Fruit fly (Drosophila melanogaster) whole organism, adult: ENCODE measurements around the gene Ucp4A.
A peak's percentile ranks its signal among the peaks of the same experiment; 100 is the strongest.

Experiments
- CG11617 ChIP-seq: fragments of 200-800 bp; sonication (Bioruptor generic); optimal IDR thresholded peaks from 2 replicates; lab custom pipeline; 2017; ENCODE audit warnings: mild to moderate bottlenecking, missing biosample characterization, missing genetic modification reagents, missing genetic modification characterization
- CG12768 ChIP-seq: fragments of 200-800 bp; sonication (Bioruptor generic); optimal IDR thresholded peaks from 2 replicates; lab custom pipeline; 2017; ENCODE audit warnings: missing biosample characterization, missing genetic modification characterization, mild to moderate bottlenecking, moderate library complexity, missing genetic modification reagents
- CG14711 ChIP-seq: fragments of 200-800 bp; sonication (Bioruptor generic); optimal IDR thresholded peaks from 2 replicates; lab custom pipeline; 2018; ENCODE audit warnings: missing biosample characterization, mild to moderate bottlenecking, missing genetic modification characterization, moderate library complexity
- CG1620 ChIP-seq: fragments of 200-800 bp; sonication (Bioruptor generic); optimal IDR thresholded peaks from 2 replicates; lab custom pipeline; 2016; ENCODE audit warnings: missing biosample characterization, missing genetic modification characterization
- CG33017 ChIP-seq: fragments of 200-800 bp; sonication (Bioruptor generic); optimal IDR thresholded peaks from 2 replicates; lab custom pipeline; 2018; ENCODE audit warnings: missing biosample characterization, mild to moderate bottlenecking, missing genetic modification characterization, moderate library complexity
- CG5204 ChIP-seq: fragments of 200-800 bp; sonication (Bioruptor generic); optimal IDR thresholded peaks from 2 replicates; lab custom pipeline; 2016; ENCODE audit warnings: missing biosample characterization, missing genetic modification characterization
- CG7045 ChIP-seq: fragments of 200-800 bp; sonication (Bioruptor generic); optimal IDR thresholded peaks from 2 replicates; lab custom pipeline; 2017; ENCODE audit warnings: missing biosample characterization, mild to moderate bottlenecking, missing genetic modification characterization
- CG7101 ChIP-seq: fragments of 200-800 bp; sonication (Bioruptor generic); optimal IDR thresholded peaks from 2 replicates; lab custom pipeline; 2018; ENCODE audit warnings: missing biosample characterization, mild to moderate bottlenecking, missing genetic modification characterization, moderate library complexity
- Clk ChIP-seq: fragments of 200-800 bp; sonication (Bioruptor generic); optimal IDR thresholded peaks from 2 replicates; lab custom pipeline; 2017; ENCODE audit warnings: missing biosample characterization, missing genetic modification characterization
- Crg-1 ChIP-seq: fragments of 200-800 bp; sonication (Bioruptor generic); optimal IDR thresholded peaks from 2 replicates; lab custom pipeline; 2016; ENCODE audit warnings: missing biosample characterization, missing genetic modification characterization
- Hr96 ChIP-seq: fragments of 200-800 bp; sonication (Bioruptor generic); optimal IDR thresholded peaks from 2 replicates; lab custom pipeline; 2016; ENCODE audit warnings: missing biosample characterization, missing genetic modification characterization
- Mnt ChIP-seq: fragments of 200-800 bp; sonication (Bioruptor generic); optimal IDR thresholded peaks from 2 replicates; lab custom pipeline; 2016; ENCODE audit warnings: missing biosample characterization, mild to moderate bottlenecking, missing genetic modification characterization
- bab1 ChIP-seq: fragments of 200-800 bp; sonication (Bioruptor generic); optimal IDR thresholded peaks from 3 replicates; lab custom pipeline; 2019; ENCODE audit warnings: missing biosample characterization, mild to moderate bottlenecking, missing genetic modification characterization, moderate library complexity
- cic ChIP-seq: fragments of 200-800 bp; sonication (Bioruptor generic); optimal IDR thresholded peaks from 2 replicates; lab custom pipeline; 2017; ENCODE audit warnings: missing biosample characterization, mild to moderate bottlenecking, missing genetic modification characterization, moderate library complexity
- cnc ChIP-seq, 2 experiments: fragments of >200 bp; optimal IDR thresholded peaks; 2 replicates each; lab custom pipeline; 2017
- kay ChIP-seq: fragments of 200-800 bp; sonication (Bioruptor generic); peaks from one replicate; lab custom pipeline; 2016; ENCODE audit warnings: missing biosample characterization, missing genetic modification characterization, borderline replicate concordance
- ovo ChIP-seq: fragments of 200-800 bp; sonication (Bioruptor generic); optimal IDR thresholded peaks from 2 replicates; lab custom pipeline; 2016; ENCODE audit warnings: missing biosample characterization, missing genetic modification characterization
- pad ChIP-seq: fragments of 200-800 bp; sonication (Bioruptor generic); optimal IDR thresholded peaks from 3 replicates; lab custom pipeline; 2017; ENCODE audit warnings: missing biosample characterization, missing genetic modification characterization, mild to moderate bottlenecking, moderate library complexity, missing genetic modification reagents
- tj ChIP-seq: fragments of 200-800 bp; sonication (Bioruptor generic); optimal IDR thresholded peaks from 3 replicates; lab custom pipeline; 2017; ENCODE audit warnings: missing biosample characterization, mild to moderate bottlenecking, missing genetic modification characterization, moderate library complexity
- toe ChIP-seq: fragments of 200-800 bp; sonication (Bioruptor generic); optimal IDR thresholded peaks from 2 replicates; lab custom pipeline; 2016; ENCODE audit warnings: missing biosample characterization, missing genetic modification characterization

Gene Ucp4A

DNA sequence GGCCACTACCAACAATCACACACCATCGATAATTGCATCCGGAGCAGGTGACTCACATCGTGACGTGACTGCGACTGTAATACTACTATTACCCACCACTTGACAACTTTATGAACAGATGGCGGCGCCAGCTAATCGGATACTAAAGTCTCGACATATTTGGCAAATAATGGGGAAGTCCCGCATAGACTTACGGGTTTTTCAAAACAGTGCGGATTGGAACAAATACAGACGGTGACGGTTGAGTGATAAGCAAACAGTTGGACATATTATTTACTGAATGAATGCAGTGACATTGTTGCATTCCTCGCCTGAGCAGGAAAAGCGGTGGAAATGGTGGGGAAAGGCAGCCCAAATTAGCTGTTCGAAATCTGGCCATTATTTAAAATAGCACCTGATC lies 31.8 kb downstream of the Ucp4A start:
- TF ChIP-seq CG7101: no peak
- TF ChIP-seq kay (GFP tag; lab: Kevin White, UChicago): peak; percentile 67
- no peak for TF ChIP-seq CG5204 (GFP tag; lab: Kevin White, UChicago)
- no peak for TF ChIP-seq Mnt
- TF ChIP-seq CG1620 (GFP tag; lab: Kevin White, UChicago): no peak
- TF ChIP-seq CG7045: no peak
- TF ChIP-seq CG14711 (tag; lab: Kevin White, UChicago): peak; percentile 2

DNA sequence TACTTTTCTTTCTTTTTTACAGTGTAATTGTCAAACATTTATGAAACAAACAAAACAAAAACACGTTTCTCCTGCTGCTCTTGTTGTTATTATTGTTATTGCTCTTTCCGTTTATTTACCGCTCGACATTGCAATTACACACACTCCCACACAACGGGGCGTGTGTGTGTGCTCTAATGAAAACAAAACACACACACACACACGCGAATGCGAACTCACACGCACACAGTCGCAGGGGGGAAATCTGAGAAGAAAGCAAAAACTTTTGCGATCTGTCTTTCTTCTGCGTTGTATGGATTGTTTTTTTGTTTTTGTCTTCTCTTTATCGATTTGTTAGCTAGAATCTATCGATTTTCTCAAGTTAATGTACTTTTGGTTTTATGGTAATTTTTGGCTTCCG lies 33.2 kb downstream of the Ucp4A start:
- TF ChIP-seq kay (GFP tag; lab: Kevin White, UChicago): peak; percentile 83
- TF ChIP-seq CG14711 (tag; lab: Kevin White, UChicago): no peak
- no peak for TF ChIP-seq pad
- no peak for TF ChIP-seq Clk (GFP tag; lab: Kevin White, UChicago)
- no peak for TF ChIP-seq CG12768 (GFP tag; lab: Kevin White, UChicago)
- no peak for TF ChIP-seq CG11617 (GFP tag; lab: Kevin White, UChicago)
- no peak for TF ChIP-seq cic (GFP tag; lab: Kevin White, UChicago)

DNA sequence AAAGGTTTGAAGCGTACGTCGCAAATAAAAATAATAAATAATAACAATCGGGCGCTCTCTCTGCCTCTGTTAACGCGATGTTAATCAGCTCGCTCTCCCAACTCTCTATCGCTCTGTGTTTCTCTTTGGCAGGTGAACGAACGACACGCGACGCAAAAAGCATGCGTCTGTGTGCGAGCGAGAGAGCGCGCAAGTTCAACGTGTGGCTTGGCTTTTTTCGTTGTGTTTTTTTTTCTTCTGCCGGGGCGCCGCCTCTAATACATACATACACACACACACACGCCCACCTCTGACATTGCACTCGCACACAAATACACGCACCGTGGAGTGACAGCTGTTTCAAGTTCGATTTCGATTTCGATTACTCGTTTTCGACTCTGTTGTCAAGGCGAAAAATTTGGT lies 33.9 kb downstream of the Ucp4A start:
- TF ChIP-seq kay (GFP tag; lab: Kevin White, UChicago): no peak
- TF ChIP-seq ovo: no peak
- peak; percentile 38 for TF ChIP-seq bab1 (GFP tag; lab: Kevin White, UChicago)
- no peak for TF ChIP-seq pad
- no peak for TF ChIP-seq CG7101
- no peak for TF ChIP-seq Clk (GFP tag; lab: Kevin White, UChicago)
- no peak for TF ChIP-seq CG1620 (GFP tag; lab: Kevin White, UChicago)
- TF ChIP-seq CG12768 (GFP tag; lab: Kevin White, UChicago): peak; percentile 46
- no peak for TF ChIP-seq Hr96 (GFP tag; lab: Kevin White, UChicago)
- TF ChIP-seq CG14711 (tag; lab: Kevin White, UChicago): no peak
- TF ChIP-seq CG7045: no peak
- peak; percentile 46 for TF ChIP-seq cic (GFP tag; lab: Kevin White, UChicago)
- peak; percentile 10 for TF ChIP-seq toe (GFP tag; lab: Kevin White, UChicago)
- TF ChIP-seq tj (GFP tag; lab: Kevin White, UChicago): no peak
- TF ChIP-seq cnc (optimal IDR thresholded peaks at IDR 0.05; lab: Kevin White, UChicago): no peak
- no peak for TF ChIP-seq CG5204 (GFP tag; lab: Kevin White, UChicago)
- no peak for TF ChIP-seq CG33017
- TF ChIP-seq Crg-1 (GFP tag; lab: Kevin White, UChicago): no peak
- peak; percentile 50 for TF ChIP-seq Mnt
- peak; percentile 3 for TF ChIP-seq CG11617 (GFP tag; lab: Kevin White, UChicago)

DNA sequence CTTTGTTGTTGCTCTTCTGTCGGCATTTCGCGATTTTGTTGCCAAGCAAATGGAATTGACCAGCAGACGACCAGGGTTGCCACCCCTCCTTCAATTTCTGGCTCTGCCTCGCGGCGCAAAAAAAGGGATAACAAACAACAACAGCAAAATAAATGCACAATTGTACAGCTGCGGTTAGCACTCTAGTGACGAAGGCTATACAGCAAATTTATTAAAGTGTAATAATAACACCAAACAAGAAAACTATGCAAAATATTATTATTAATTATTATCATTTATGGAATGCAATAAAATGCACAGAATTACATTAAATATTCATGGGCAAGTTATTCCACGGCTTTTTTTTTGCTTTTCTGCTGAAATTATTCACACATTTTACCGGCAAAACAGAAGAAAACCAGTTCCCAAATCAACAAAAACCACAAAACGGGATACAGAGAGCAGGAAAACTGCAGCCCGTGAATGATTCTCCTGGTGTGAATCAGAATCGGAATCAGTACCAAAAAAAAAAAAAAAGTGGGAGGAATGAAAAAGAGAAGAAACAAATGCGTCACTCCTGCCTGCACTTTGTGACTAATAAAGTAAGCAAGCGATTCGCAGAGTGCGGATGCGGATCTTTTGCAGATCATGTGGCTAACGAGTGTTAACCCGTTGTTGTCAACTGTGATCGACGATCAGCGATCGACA lies 34.6 kb downstream of the Ucp4A start:
- TF ChIP-seq kay (GFP tag; lab: Kevin White, UChicago) (peak; percentile 32), Crg-1 (GFP tag; lab: Kevin White, UChicago) (no peak), pad (peak; percentile 16), CG14711 (tag; lab: Kevin White, UChicago) (peak; percentile 57), CG7101 (peak; percentile 5), CG11617 (GFP tag; lab: Kevin White, UChicago) (no peak)

DNA sequence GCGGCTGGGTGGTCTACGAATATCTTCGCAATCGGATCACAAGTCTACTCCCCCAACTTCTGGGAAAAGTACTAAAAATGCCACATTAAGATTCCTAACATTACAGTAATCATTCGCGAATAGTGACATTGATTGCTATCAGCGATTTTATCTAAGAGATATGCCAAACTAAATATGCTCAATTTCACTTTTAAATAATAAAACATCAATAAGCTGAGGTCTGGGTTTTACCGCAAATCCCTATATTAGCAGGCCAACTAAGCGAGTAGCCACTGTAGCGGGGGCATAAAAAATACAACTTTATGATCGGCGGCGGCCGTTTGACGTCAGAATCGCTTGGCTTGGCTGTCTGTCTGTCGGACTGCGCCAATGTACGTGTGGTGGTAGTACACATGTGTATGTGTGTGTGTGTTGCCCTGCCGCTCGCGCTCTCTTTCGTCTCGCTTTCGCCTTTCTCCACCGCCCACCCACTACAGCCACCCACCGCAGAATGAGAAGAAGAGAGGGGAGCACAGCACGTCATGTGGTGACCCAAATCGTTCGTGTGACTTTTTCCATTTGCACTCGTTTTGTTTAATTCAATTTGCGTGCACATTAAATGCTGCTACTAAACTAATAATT lies 35.6 kb downstream of the Ucp4A start:
- peak; percentile 84 for TF ChIP-seq tj (GFP tag; lab: Kevin White, UChicago)
- TF ChIP-seq CG33017: peak; percentile 94
- TF ChIP-seq cnc (optimal IDR thresholded peaks at IDR 0.05; lab: Kevin White, UChicago): no peak
- TF ChIP-seq ovo: peak; percentile 44
- TF ChIP-seq Mnt: peak; percentile 94
- peak; percentile 89 for TF ChIP-seq CG1620 (GFP tag; lab: Kevin White, UChicago)
- peak; percentile 98 for TF ChIP-seq CG7101
- TF ChIP-seq CG12768 (GFP tag; lab: Kevin White, UChicago): peak; percentile 90
- peak; percentile 91 for TF ChIP-seq CG14711 (tag; lab: Kevin White, UChicago)
- TF ChIP-seq kay (GFP tag; lab: Kevin White, UChicago): peak; percentile 85
- peak; percentile 57 for TF ChIP-seq cic (GFP tag; lab: Kevin White, UChicago)
- TF ChIP-seq CG5204 (GFP tag; lab: Kevin White, UChicago): peak; percentile 90
- peak; percentile 90 for TF ChIP-seq toe (GFP tag; lab: Kevin White, UChicago)
- TF ChIP-seq Hr96 (GFP tag; lab: Kevin White, UChicago): peak; percentile 97
- TF ChIP-seq Crg-1 (GFP tag; lab: Kevin White, UChicago): peak; percentile 94
- peak; percentile 84 for TF ChIP-seq pad
- peak; percentile 80 for TF ChIP-seq Clk (GFP tag; lab: Kevin White, UChicago)
- TF ChIP-seq bab1 (GFP tag; lab: Kevin White, UChicago): peak; percentile 87
- peak; percentile 89 for TF ChIP-seq CG11617 (GFP tag; lab: Kevin White, UChicago)
- peak; percentile 90 for TF ChIP-seq CG7045
